Worm (Caenorhabditis elegans) whole organism, L1 larva: ENCODE measurements around the gene nfyc-1.
A peak's percentile ranks its signal among the peaks of the same experiment; 100 is the strongest.

Source experiments
- F16B12.6 ChIP-seq: fragments of 150-350 bp; optimal IDR thresholded peaks from 2 replicates; lab custom pipeline; 2014; ENCODE audit warnings: missing biosample characterization, missing genetic modification characterization
- alr-1 ChIP-seq: fragments of 200-800 bp; sonication (Bioruptor generic); optimal IDR thresholded peaks from 2 replicates; lab custom pipeline; 2018; ENCODE audit warnings: borderline replicate concordance, mild to moderate bottlenecking, missing genetic modification characterization, missing compliant biosample characterization
- blmp-1 ChIP-seq: fragments of 150-350 bp; optimal IDR thresholded peaks from 2 replicates; lab custom pipeline; 2014; ENCODE audit warnings: missing biosample characterization, missing genetic modification characterization
- ceh-63 ChIP-seq: fragments of 200-800 bp; sonication (Bioruptor generic); optimal IDR thresholded peaks from 2 replicates; lab custom pipeline; 2018; ENCODE audit warnings: mild to moderate bottlenecking, missing genetic modification characterization, missing compliant biosample characterization
- ceh-8 ChIP-seq: fragments of 200-800 bp; sonication (Bioruptor generic); optimal IDR thresholded peaks from 2 replicates; lab custom pipeline; 2018; ENCODE audit warnings: mild to moderate bottlenecking, missing genetic modification characterization, moderate library complexity, missing compliant biosample characterization
- ceh-82 ChIP-seq, 3 experiments: fragments of 150-350 bp in 1 of 3; sonication (generic microtip) in 2 of 3; optimal IDR thresholded peaks; 2 replicates each; lab custom pipeline; 2014 to 2017; ENCODE audit warnings: missing biosample characterization in 3 of 3, missing genetic modification characterization in 3 of 3
- dpl-1 ChIP-seq, 3 experiments: fragments of 150-350 bp in 2 of 3; sonication (generic microtip) in 1 of 3; optimal IDR thresholded peaks; 2 replicates each; lab custom pipeline; 2014 to 2017; ENCODE audit warnings: missing biosample characterization in 3 of 3, missing genetic modification characterization in 3 of 3, missing genetic modification reagents in 3 of 3
- dsc-1 ChIP-seq: sonication (generic microtip); optimal IDR thresholded peaks from 2 replicates; lab custom pipeline; 2016; ENCODE audit warnings: mild to moderate bottlenecking, missing genetic modification characterization, missing compliant biosample characterization
- efl-3 ChIP-seq: fragments of 200-800 bp; sonication (Bioruptor generic); optimal IDR thresholded peaks from 2 replicates; lab custom pipeline; 2018; ENCODE audit warnings: mild to moderate bottlenecking, missing genetic modification characterization, missing compliant biosample characterization
- egl-13 ChIP-seq: sonication (generic microtip); optimal IDR thresholded peaks from 2 replicates; lab custom pipeline; 2016; ENCODE audit warnings: missing genotype, missing genetic modification reagents, missing genetic modification characterization, missing compliant biosample characterization
- egl-27 ChIP-seq, 2 experiments: fragments of 150-350 bp in 1 of 2; sonication (generic microtip); optimal IDR thresholded peaks; 3 replicates each; lab custom pipeline; 2017 to 2018; ENCODE audit warnings: missing biosample characterization in 2 of 2, missing genetic modification characterization in 2 of 2, missing genetic modification reagents in 2 of 2
- ets-5 ChIP-seq: fragments of 200-800 bp; sonication (Bioruptor generic); IDR thresholded peaks from 2 replicates; pipeline ENCODE4 v1.3.6; 2022; ENCODE audit warnings: missing genetic modification characterization, missing compliant biosample characterization
- fkh-10 ChIP-seq: sonication (generic microtip); optimal IDR thresholded peaks from 2 replicates; lab custom pipeline; 2017; ENCODE audit warnings: missing biosample characterization, missing genetic modification reagents, missing genetic modification characterization
- fkh-8 ChIP-seq: sonication (generic microtip); optimal IDR thresholded peaks from 2 replicates; lab custom pipeline; 2016; ENCODE audit warnings: mild to moderate bottlenecking, missing genetic modification characterization, missing compliant biosample characterization
- hlh-4 ChIP-seq: sonication (generic microtip); optimal IDR thresholded peaks from 2 replicates; lab custom pipeline; 2016; ENCODE audit warnings: mild to moderate bottlenecking, missing genetic modification characterization, missing compliant biosample characterization
- irx-1 ChIP-seq: sonication (generic microtip); optimal IDR thresholded peaks from 2 replicates; lab custom pipeline; 2016; ENCODE audit warnings: missing genetic modification characterization, missing compliant biosample characterization
- isw-1 ChIP-seq: fragments of 200-800 bp; sonication (Bioruptor generic); IDR thresholded peaks from 2 replicates; pipeline ENCODE4 v1.3.6; 2022; ENCODE audit warnings: missing genetic modification characterization, missing compliant biosample characterization
- jun-1 ChIP-seq: fragments of 150-350 bp; optimal IDR thresholded peaks from 2 replicates; lab custom pipeline; 2014; ENCODE audit warnings: missing biosample characterization, missing genetic modification reagents, missing genetic modification characterization
- lin-13 ChIP-seq: fragments of 150-350 bp; optimal IDR thresholded peaks from 2 replicates; lab custom pipeline; 2014; ENCODE audit warnings: missing biosample characterization, missing genetic modification reagents, missing genetic modification characterization
- lin-14 ChIP-seq: fragments of 200-800 bp; sonication (Bioruptor generic); optimal IDR thresholded peaks from 2 replicates; lab custom pipeline; 2018; ENCODE audit warnings: mild to moderate bottlenecking, missing genetic modification characterization, moderate library complexity, missing compliant biosample characterization
- lin-39 ChIP-seq: fragments of 150-350 bp; optimal IDR thresholded peaks from 2 replicates; lab custom pipeline; 2014; ENCODE audit warnings: missing biosample characterization, missing genetic modification reagents, missing genetic modification characterization
- lir-3 ChIP-seq: sonication (generic microtip); optimal IDR thresholded peaks from 2 replicates; lab custom pipeline; 2016; ENCODE audit warnings: mild to moderate bottlenecking, missing genetic modification characterization, moderate library complexity, missing compliant biosample characterization; ENCODE audit not compliant: poor library complexity
- lsy-2 ChIP-seq, 2 experiments: fragments of 150-350 bp; optimal IDR thresholded peaks; 2 replicates each; lab custom pipeline; 2014; ENCODE audit warnings: missing biosample characterization in 2 of 2, missing genetic modification characterization in 2 of 2
- mab-9 ChIP-seq: fragments of 200-800 bp; sonication (Bioruptor generic); IDR thresholded peaks from 2 replicates; pipeline ENCODE4 v1.3.6; 2022; ENCODE audit warnings: missing genetic modification reagents, missing genetic modification characterization, missing compliant biosample characterization
- mdl-1 ChIP-seq, 2 experiments: fragments of 150-350 bp; optimal IDR thresholded peaks; 2 replicates each; lab custom pipeline; 2014 to 2017; ENCODE audit warnings: missing biosample characterization in 2 of 2, missing genetic modification characterization in 2 of 2, inconsistent platforms in 1 of 2
- mef-2 ChIP-seq: fragments of 150-350 bp; optimal IDR thresholded peaks from 2 replicates; lab custom pipeline; 2014; ENCODE audit warnings: missing biosample characterization, missing genetic modification characterization
- mep-1 ChIP-seq: fragments of 150-350 bp; optimal IDR thresholded peaks from 2 replicates; lab custom pipeline; 2014; ENCODE audit warnings: missing biosample characterization, missing genetic modification characterization
- nhr-11 ChIP-seq: fragments of 150-350 bp; optimal IDR thresholded peaks from 2 replicates; lab custom pipeline; 2014; ENCODE audit warnings: missing biosample characterization, missing genetic modification characterization
- nhr-20 ChIP-seq: sonication (generic microtip); optimal IDR thresholded peaks from 2 replicates; lab custom pipeline; 2016; ENCODE audit warnings: mild to moderate bottlenecking, missing genetic modification characterization, missing compliant biosample characterization
- nhr-237 ChIP-seq: fragments of 150-350 bp; optimal IDR thresholded peaks from 2 replicates; lab custom pipeline; 2014; ENCODE audit warnings: missing biosample characterization, missing genetic modification characterization
- nhr-47 ChIP-seq: sonication (generic microtip); optimal IDR thresholded peaks from 2 replicates; lab custom pipeline; 2016; ENCODE audit warnings: mild to moderate bottlenecking, missing genetic modification characterization, moderate library complexity, missing compliant biosample characterization
- nhr-71 ChIP-seq: sonication (generic microtip); optimal IDR thresholded peaks from 2 replicates; lab custom pipeline; 2016; ENCODE audit warnings: mild to moderate bottlenecking, missing genetic modification characterization, moderate library complexity, missing compliant biosample characterization
- nhr-76 ChIP-seq: sonication (generic microtip); optimal IDR thresholded peaks from 2 replicates; lab custom pipeline; 2017; ENCODE audit warnings: missing biosample characterization, missing genetic modification characterization
- nhr-84 ChIP-seq: sonication (generic microtip); optimal IDR thresholded peaks from 2 replicates; lab custom pipeline; 2017; ENCODE audit warnings: missing biosample characterization, missing genetic modification characterization
- nhr-85 ChIP-seq: sonication (generic microtip); peaks from one replicate; lab custom pipeline; 2016; ENCODE audit warnings: missing genetic modification characterization, inconsistent platforms, missing compliant biosample characterization
- nhr-90 ChIP-seq: sonication (generic microtip); optimal IDR thresholded peaks from 2 replicates; lab custom pipeline; 2016; ENCODE audit warnings: mild to moderate bottlenecking, missing genetic modification characterization, missing compliant biosample characterization; ENCODE audit not compliant: poor library complexity
- pag-3 ChIP-seq: sonication (generic microtip); optimal IDR thresholded peaks from 2 replicates; lab custom pipeline; 2017; ENCODE audit warnings: missing genetic modification characterization, mild to moderate bottlenecking, missing compliant biosample characterization, antibody characterized with exemption, borderline replicate concordance; ENCODE audit not compliant: insufficient read depth
- pax-3 ChIP-seq: fragments of 200-800 bp; sonication (Bioruptor generic); optimal IDR thresholded peaks from 2 replicates; lab custom pipeline; 2018; ENCODE audit warnings: mild to moderate bottlenecking, missing genetic modification characterization, moderate library complexity, missing compliant biosample characterization
- snpc-4 ChIP-seq: fragments of 150-350 bp; optimal IDR thresholded peaks from 2 replicates; lab custom pipeline; 2014; ENCODE audit warnings: missing biosample characterization, missing genetic modification characterization
- sox-4 ChIP-seq: sonication (generic microtip); optimal IDR thresholded peaks from 2 replicates; lab custom pipeline; 2016; ENCODE audit warnings: missing genetic modification characterization, missing compliant biosample characterization
- sptf-1 ChIP-seq: fragments of 150-350 bp; optimal IDR thresholded peaks from 2 replicates; lab custom pipeline; 2014; ENCODE audit warnings: missing biosample characterization, missing genetic modification characterization
- swsn-7 ChIP-seq: sonication (generic microtip); optimal IDR thresholded peaks from 2 replicates; lab custom pipeline; 2016; ENCODE audit warnings: missing genetic modification characterization, missing compliant biosample characterization
- tlp-1 ChIP-seq: fragments of 150-350 bp; optimal IDR thresholded peaks from 2 replicates; lab custom pipeline; 2014; ENCODE audit warnings: missing biosample characterization, missing genetic modification characterization
- unc-130 ChIP-seq: fragments of 150-350 bp; optimal IDR thresholded peaks from 2 replicates; lab custom pipeline; 2017; ENCODE audit warnings: missing biosample characterization, missing genetic modification characterization, inconsistent platforms
- unc-30 ChIP-seq: sonication (generic microtip); optimal IDR thresholded peaks from 2 replicates; lab custom pipeline; 2017; ENCODE audit warnings: missing biosample characterization, missing genetic modification characterization
- unc-62 ChIP-seq: fragments of 150-350 bp; optimal IDR thresholded peaks from 2 replicates; lab custom pipeline; 2014; ENCODE audit warnings: missing biosample characterization, missing genetic modification reagents, missing genetic modification characterization
- unc-98 ChIP-seq: fragments of 200-800 bp; sonication (Bioruptor generic); IDR thresholded peaks from 2 replicates; pipeline ENCODE4 v1.3.6; 2022; ENCODE audit warnings: missing genetic modification characterization, missing compliant biosample characterization
- xbp-1 ChIP-seq: sonication (generic microtip); optimal IDR thresholded peaks from 2 replicates; lab custom pipeline; 2016; ENCODE audit warnings: missing genetic modification characterization, missing compliant biosample characterization
- zag-1 ChIP-seq: fragments of 150-350 bp; optimal IDR thresholded peaks from 2 replicates; lab custom pipeline; 2014; ENCODE audit warnings: missing biosample characterization, missing genetic modification characterization
- zip-4 ChIP-seq: fragments of 200-800 bp; sonication (Bioruptor generic); optimal IDR thresholded peaks from 2 replicates; lab custom pipeline; 2018; ENCODE audit warnings: mild to moderate bottlenecking, missing genetic modification characterization, moderate library complexity, missing compliant biosample characterization

Gene nfyc-1

ce11 chrII:43640-44039 is at the start of gene nfyc-1 (continued):
- TF ChIP-seq lin-39 (tag; lab: Kevin White, UChicago) (no peak), lsy-2 (tag; optimal IDR thresholded peaks at IDR 0.05; lab: Kevin White, UChicago) (peak; percentile 75 to 88), sox-4 (no peak), nhr-90 (tag; lab: Kevin White, UChicago) (peak; percentile 29), egl-27 (tag; optimal IDR thresholded peaks at IDR 0.05; lab: Kevin White, UChicago) (no peak), dpl-1 (GFP tag; optimal IDR thresholded peaks at IDR 0.05; lab: Kevin White, UChicago) (peak; percentile 62 to 81 (median 71)), zip-4 (GFP tag; lab: Kevin White, UChicago) (no peak), ceh-82 (tag; optimal IDR thresholded peaks at IDR 0.05; lab: Kevin White, UChicago) (peak; percentile 24 to 82 (median 44)), mef-2 (tag; lab: Kevin White, UChicago) (no peak), fkh-10 (GFP tag; lab: Kevin White, UChicago) (no peak), nhr-84 (tag; lab: Kevin White, UChicago) (no peak), pax-3 (tag; lab: Kevin White, UChicago) (no peak), nhr-85 (peak; percentile 52), snpc-4 (tag; lab: Kevin White, UChicago) (peak; percentile 26), irx-1 (tag; lab: Kevin White, UChicago) (peak; percentile 22), nhr-71 (tag; lab: Kevin White, UChicago) (peak; percentile 78), blmp-1 (peak; percentile 74), unc-30 (tag; lab: Kevin White, UChicago) (no peak), jun-1 (tag; lab: Kevin White, UChicago) (no peak), mab-9 (GFP tag; lab: Robert Waterston, UW) (no peak), efl-3 (no peak), isw-1 (GFP tag; lab: Robert Waterston, UW) (peak; percentile 68), nhr-20 (tag; lab: Kevin White, UChicago) (peak; percentile 61), ets-5 (GFP tag; lab: Robert Waterston, UW) (no peak), zag-1 (no peak), unc-130 (peak; percentile 89), mep-1 (tag; lab: Kevin White, UChicago) (peak; percentile 92), unc-98 (GFP tag; lab: Robert Waterston, UW) (no peak), unc-62 (no peak), nhr-11 (tag; lab: Kevin White, UChicago) (no peak), hlh-4 (tag; lab: Kevin White, UChicago) (no peak)

ce11 chrII:586-985 is 43.1 kb upstream of the nfyc-1 start:
- no peak for TF ChIP-seq ceh-8 (GFP tag; lab: Kevin White, UChicago)
- TF ChIP-seq dsc-1 (tag; lab: Kevin White, UChicago) = no peak
- no peak for TF ChIP-seq sptf-1
- no peak for TF ChIP-seq nhr-237 (tag; lab: Kevin White, UChicago)
- TF ChIP-seq tlp-1 = no peak
- TF ChIP-seq pag-3 = no peak
- no peak for TF ChIP-seq lir-3
- peak; percentile 43 for TF ChIP-seq lin-14 (GFP tag; lab: Kevin White, UChicago)
- no peak for TF ChIP-seq jun-1 (tag; lab: Kevin White, UChicago)
- TF ChIP-seq ceh-63 (GFP tag; lab: Kevin White, UChicago) = no peak
- no peak for TF ChIP-seq zag-1
- TF ChIP-seq swsn-7 = no peak
- no peak for TF ChIP-seq mdl-1 (tag; optimal IDR thresholded peaks at IDR 0.05; lab: Kevin White, UChicago)
- TF ChIP-seq efl-3 = no peak
- TF ChIP-seq egl-13 = no peak
- TF ChIP-seq snpc-4 (tag; lab: Kevin White, UChicago) = no peak
- peak in 1 of 3 experiments; percentile 1 for TF ChIP-seq dpl-1 (GFP tag; optimal IDR thresholded peaks at IDR 0.05; lab: Kevin White, UChicago)
- TF ChIP-seq F16B12.6 = no peak
- no peak for TF ChIP-seq alr-1 (tag; lab: Kevin White, UChicago)
- peak; percentile 26 for TF ChIP-seq mep-1 (tag; lab: Kevin White, UChicago)
- no peak for TF ChIP-seq nhr-47 (tag; lab: Kevin White, UChicago)
- no peak for TF ChIP-seq lin-13
- TF ChIP-seq fkh-10 (GFP tag; lab: Kevin White, UChicago) = no peak
- no peak for TF ChIP-seq mef-2 (tag; lab: Kevin White, UChicago)
- no peak for TF ChIP-seq hlh-4 (tag; lab: Kevin White, UChicago)
- no peak for TF ChIP-seq nhr-76 (tag; lab: Kevin White, UChicago)
- peak; percentile 34 for TF ChIP-seq blmp-1
- no peak for TF ChIP-seq fkh-8
- no peak for TF ChIP-seq xbp-1 (tag; lab: Kevin White, UChicago)
